Worm (Caenorhabditis elegans) whole organism, L2 larva: Measurements from ENCODE around the gene dgk-3.

Experiments
- C34F6.9 ChIP-seq: fragments of 150-350 bp; optimal IDR thresholded peaks from 2 replicates; lab custom pipeline; 2014; ENCODE audit warnings: missing biosample characterization, missing genetic modification characterization
- mdl-1 ChIP-seq, 2 experiments: fragments of 150-350 bp in 1 of 2; sonication (generic microtip) in 1 of 2; optimal IDR thresholded peaks; 2 replicates each; lab custom pipeline; 2017; ENCODE audit warnings: missing biosample characterization in 2 of 2, missing genetic modification characterization in 2 of 2
- nhr-11 ChIP-seq: fragments of 150-350 bp; optimal IDR thresholded peaks from 2 replicates; lab custom pipeline; 2014; ENCODE audit warnings: missing biosample characterization, missing genetic modification characterization
- snpc-4 ChIP-seq: fragments of 150-350 bp; optimal IDR thresholded peaks from 2 replicates; lab custom pipeline; 2014; ENCODE audit warnings: missing biosample characterization, missing genetic modification characterization
- ztf-11 ChIP-seq: sonication (generic microtip); optimal IDR thresholded peaks from 2 replicates; lab custom pipeline; 2017; ENCODE audit warnings: missing biosample characterization, missing genetic modification characterization

ce11 chrIII:9177874-9178273 is 15.0 kb downstream of the dgk-3 start:
- TF ChIP-seq mdl-1 (tag; optimal IDR thresholded peaks at IDR 0.05; lab: Kevin White, UChicago): no peak
- no peak for TF ChIP-seq C34F6.9
- no peak for TF ChIP-seq snpc-4 (tag; lab: Kevin White, UChicago)
- no peak for TF ChIP-seq ztf-11 (tag; lab: Kevin White, UChicago)
- TF ChIP-seq nhr-11 (tag; lab: Kevin White, UChicago): no peak
